Worm (Caenorhabditis elegans): ENCODE results near the gene R166.2.

R166.2 gene

ce11 chrII:10529218-10529751, 8.2 kb downstream of the R166.2 start:
- TF ChIP-seq sea-1 (GFP tag; conservative IDR thresholded peaks at IDR 0.05) (no peak), hmg-4 (GFP tag; optimal IDR thresholded peaks at IDR 0.05) (no peak), tbx-37 (GFP tag; conservative IDR thresholded peaks at IDR 0.05) (0 out of 2 replicates have a peak, but pooled peaks have one; percentile 15)

ce11 chrII:10527649-10528134, 9.8 kb downstream of the R166.2 start, which contains the start of gene mab-10:
mab-10 (plus strand) TSS chrII:10528084.
- TF ChIP-seq hnd-1 (tag; optimal IDR thresholded peaks at IDR 0.05) (no peak), scrt-1 (GFP tag; IDR thresholded peaks at IDR 0.05) (peak; percentile 59; the same call in 1 of the 2 replicates)

ce11 chrII:10525134-10525533, 12.3 kb downstream of the R166.2 start:
- TF ChIP-seq ceh-36 (tag; optimal IDR thresholded peaks at IDR 0.05) (no peak), tbx-11 (GFP tag; IDR thresholded peaks at IDR 0.05) (no peak), F13C5.2 (tag; optimal IDR thresholded peaks at IDR 0.05) (no peak), scrt-1 (GFP tag; IDR thresholded peaks at IDR 0.05) (no peak), B0310.2 (tag; optimal IDR thresholded peaks at IDR 0.05) (no peak), sea-1 (GFP tag; conservative IDR thresholded peaks at IDR 0.05) (no peak), tbx-37 (GFP tag; conservative IDR thresholded peaks at IDR 0.05) (no peak), pes-1 (GFP tag; IDR thresholded peaks at IDR 0.05) (no peak), hmbx-1 (tag; optimal IDR thresholded peaks at IDR 0.05) (no peak), ama-1 (optimal IDR thresholded peaks at IDR 0.05) (no peak), ets-7 (tag; optimal IDR thresholded peaks at IDR 0.05) (no peak), hnd-1 (tag; optimal IDR thresholded peaks at IDR 0.05) (no peak), flt-1 (GFP tag; IDR thresholded peaks at IDR 0.05) (no peak), hmg-4 (GFP tag; optimal IDR thresholded peaks at IDR 0.05) (no peak)

ce11 chrII:10524374-10524773, 13.1 kb downstream of the R166.2 start, which contains the start of gene F59B10.6:
F59B10.6 (minus strand) TSS chrII:10524474.
- TF ChIP-seq ceh-13 (GFP tag; optimal IDR thresholded peaks at IDR 0.05) (no peak), sea-1 (GFP tag; conservative IDR thresholded peaks at IDR 0.05) (no peak), tra-4 (tag; optimal IDR thresholded peaks at IDR 0.05) (no peak), scrt-1 (GFP tag; IDR thresholded peaks at IDR 0.05) (no peak), hnd-1 (tag; optimal IDR thresholded peaks at IDR 0.05) (no peak), tbx-37 (GFP tag; conservative IDR thresholded peaks at IDR 0.05) (no peak), ama-1 (optimal IDR thresholded peaks at IDR 0.05) (no peak), ets-7 (tag; optimal IDR thresholded peaks at IDR 0.05) (no peak), hmg-4 (GFP tag; optimal IDR thresholded peaks at IDR 0.05) (no peak), flt-1 (GFP tag; IDR thresholded peaks at IDR 0.05) (no peak), ceh-36 (tag; optimal IDR thresholded peaks at IDR 0.05) (no peak)

- TF ChIP-seq hmg-4 (GFP tag; optimal IDR thresholded peaks at IDR 0.05) (no peak), aly-1 (tag; optimal IDR thresholded peaks at IDR 0.05) (no peak), F13C5.2 (tag; optimal IDR thresholded peaks at IDR 0.05) (no peak), ceh-36 (tag; optimal IDR thresholded peaks at IDR 0.05) (no peak), ama-1 (optimal IDR thresholded peaks at IDR 0.05) (no peak), hnd-1 (tag; optimal IDR thresholded peaks at IDR 0.05) (no peak), tra-4 (tag; optimal IDR thresholded peaks at IDR 0.05) (no peak), hmbx-1 (tag; optimal IDR thresholded peaks at IDR 0.05) (no peak), ets-7 (tag; optimal IDR thresholded peaks at IDR 0.05) (no peak), tbx-11 (GFP tag; IDR thresholded peaks at IDR 0.05) (no peak), pes-1 (GFP tag; IDR thresholded peaks at IDR 0.05) (no peak), scrt-1 (GFP tag; IDR thresholded peaks at IDR 0.05) (no peak), B0310.2 (tag; optimal IDR thresholded peaks at IDR 0.05) (no peak), sea-1 (GFP tag; conservative IDR thresholded peaks at IDR 0.05) (no peak), ceh-13 (GFP tag; optimal IDR thresholded peaks at IDR 0.05) (no peak), flt-1 (GFP tag; IDR thresholded peaks at IDR 0.05) (no peak), tbx-37 (GFP tag; conservative IDR thresholded peaks at IDR 0.05) (no peak)
Measured at ce11 chrII:10523583-10523982, 13.9 kb downstream of the R166.2 start, which contains the start of gene F59B10.5. F59B10.5 (minus strand) TSS chrII:10523683.

ce11 chrII:10523031-10523430, 14.4 kb downstream of the R166.2 start:
- TF ChIP-seq scrt-1 (GFP tag; IDR thresholded peaks at IDR 0.05) (no peak), ceh-13 (GFP tag; optimal IDR thresholded peaks at IDR 0.05) (no peak), flt-1 (GFP tag; IDR thresholded peaks at IDR 0.05) (no peak), tbx-37 (GFP tag; conservative IDR thresholded peaks at IDR 0.05) (no peak)

ce11 chrII:10519863-10520262, 17.6 kb downstream of the R166.2 start:
- no peak for TF ChIP-seq hmg-4 (GFP tag; optimal IDR thresholded peaks at IDR 0.05)
- no peak for TF ChIP-seq tbx-11 (GFP tag; IDR thresholded peaks at IDR 0.05)
- TF ChIP-seq tra-4 (tag; optimal IDR thresholded peaks at IDR 0.05): no peak
- TF ChIP-seq aly-1 (tag; optimal IDR thresholded peaks at IDR 0.05): no peak
- TF ChIP-seq tbx-37 (GFP tag; conservative IDR thresholded peaks at IDR 0.05): no peak
- TF ChIP-seq ama-1 (optimal IDR thresholded peaks at IDR 0.05): no peak
- TF ChIP-seq hnd-1 (tag; optimal IDR thresholded peaks at IDR 0.05): no peak
- no peak for TF ChIP-seq F13C5.2 (tag; optimal IDR thresholded peaks at IDR 0.05)
- TF ChIP-seq ets-7 (tag; optimal IDR thresholded peaks at IDR 0.05): no peak
- no peak for TF ChIP-seq hmbx-1 (tag; optimal IDR thresholded peaks at IDR 0.05)
- no peak for TF ChIP-seq ceh-13 (GFP tag; optimal IDR thresholded peaks at IDR 0.05)
- no peak for TF ChIP-seq B0310.2 (tag; optimal IDR thresholded peaks at IDR 0.05)
- no peak for TF ChIP-seq pes-1 (GFP tag; IDR thresholded peaks at IDR 0.05)

ce11 chrII:10519017-10519416, 18.5 kb downstream of the R166.2 start, which contains the start of gene F59B10.4:
F59B10.4 (minus strand) TSS chrII:10519117.
- no peak for TF ChIP-seq tbx-37 (GFP tag; conservative IDR thresholded peaks at IDR 0.05)
- TF ChIP-seq pes-1 (GFP tag; IDR thresholded peaks at IDR 0.05): no peak
- no peak for TF ChIP-seq B0310.2 (tag; optimal IDR thresholded peaks at IDR 0.05)
- TF ChIP-seq tra-4 (tag; optimal IDR thresholded peaks at IDR 0.05): no peak
- TF ChIP-seq tbx-11 (GFP tag; IDR thresholded peaks at IDR 0.05): no peak
- no peak for TF ChIP-seq flt-1 (GFP tag; IDR thresholded peaks at IDR 0.05)
- no peak for TF ChIP-seq hnd-1 (tag; optimal IDR thresholded peaks at IDR 0.05)
- TF ChIP-seq hmg-4 (GFP tag; optimal IDR thresholded peaks at IDR 0.05): no peak
- TF ChIP-seq ceh-13 (GFP tag; optimal IDR thresholded peaks at IDR 0.05): no peak
- TF ChIP-seq aly-1 (tag; optimal IDR thresholded peaks at IDR 0.05): no peak
- no peak for TF ChIP-seq ama-1 (optimal IDR thresholded peaks at IDR 0.05)
- no peak for TF ChIP-seq hmbx-1 (tag; optimal IDR thresholded peaks at IDR 0.05)
- TF ChIP-seq F13C5.2 (tag; optimal IDR thresholded peaks at IDR 0.05): no peak
- no peak for TF ChIP-seq sea-1 (GFP tag; conservative IDR thresholded peaks at IDR 0.05)
- no peak for TF ChIP-seq ceh-36 (tag; optimal IDR thresholded peaks at IDR 0.05)
- TF ChIP-seq ets-7 (tag; optimal IDR thresholded peaks at IDR 0.05): no peak

All from whole organism, early embryonic.